Worm (Caenorhabditis elegans) whole organism, early embryonic: Measurements from ENCODE around the gene F47D12.6.

Source experiments
- B0310.2 ChIP-seq: sonication (generic microtip); optimal IDR thresholded peaks from 2 replicates; lab custom pipeline; 2016; ENCODE audit warnings: mild to moderate bottlenecking, missing genetic modification characterization, missing compliant biosample characterization
- F13C5.2 ChIP-seq: sonication (generic microtip); optimal IDR thresholded peaks from 2 replicates; lab custom pipeline; 2017; ENCODE audit warnings: mild to moderate bottlenecking, missing genetic modification characterization, inconsistent platforms, missing compliant biosample characterization
- aly-1 ChIP-seq: sonication (generic microtip); optimal IDR thresholded peaks from 2 replicates; lab custom pipeline; 2016; ENCODE audit warnings: missing genetic modification characterization, missing compliant biosample characterization
- ama-1 ChIP-seq: fragments of 150-350 bp; optimal IDR thresholded peaks from 2 replicates; lab custom pipeline; 2014
- ceh-13 ChIP-seq: fragments of 200-800 bp; sonication (Bioruptor generic); optimal IDR thresholded peaks from 2 replicates; lab custom pipeline; 2018; ENCODE audit warnings: mild to moderate bottlenecking, missing genetic modification characterization, missing compliant biosample characterization
- ceh-36 ChIP-seq: sonication (generic microtip); optimal IDR thresholded peaks from 2 replicates; lab custom pipeline; 2016; ENCODE audit warnings: missing genetic modification characterization, inconsistent platforms, missing compliant biosample characterization
- ets-7 ChIP-seq: sonication (generic microtip); optimal IDR thresholded peaks from 2 replicates; lab custom pipeline; 2016; ENCODE audit warnings: missing genotype, missing genetic modification characterization, missing compliant biosample characterization
- flt-1 ChIP-seq: fragments of 200-800 bp; sonication (Bioruptor generic); IDR thresholded peaks from 2 replicates; pipeline ENCODE4 v1.3.6; 2022; ENCODE audit warnings: missing genetic modification characterization, missing compliant biosample characterization
- hmbx-1 ChIP-seq: sonication (generic microtip); optimal IDR thresholded peaks from 2 replicates; lab custom pipeline; 2016; ENCODE audit warnings: mild to moderate bottlenecking, missing genetic modification characterization, missing compliant biosample characterization
- hmg-4 ChIP-seq: fragments of 200-800 bp; sonication (Bioruptor generic); optimal IDR thresholded peaks from 2 replicates; lab custom pipeline; 2018; ENCODE audit warnings: mild to moderate bottlenecking, missing genetic modification characterization, missing compliant biosample characterization
- hnd-1 ChIP-seq: sonication (generic microtip); optimal IDR thresholded peaks from 2 replicates; lab custom pipeline; 2016; ENCODE audit warnings: missing genetic modification characterization, missing compliant biosample characterization
- pes-1 ChIP-seq: fragments of 200-800 bp; sonication (Bioruptor generic); IDR thresholded peaks from 2 replicates; pipeline ENCODE4 v1.3.6; 2022; ENCODE audit warnings: missing genetic modification reagents, missing genetic modification characterization, missing compliant biosample characterization
- scrt-1 ChIP-seq: fragments of 200-800 bp; sonication (Bioruptor generic); IDR thresholded peaks from 2 replicates; pipeline ENCODE4 v1.3.6; 2022; ENCODE audit warnings: missing genetic modification characterization, missing compliant biosample characterization
- sea-1 ChIP-seq: fragments of 200-800 bp; sonication (Bioruptor generic); conservative IDR thresholded peaks from 2 replicates; pipeline ENCODE4 v1.3.6; 2022; ENCODE audit warnings: missing genetic modification characterization, missing compliant biosample characterization
- tbx-11 ChIP-seq: fragments of 200-800 bp; sonication (Bioruptor generic); IDR thresholded peaks from 2 replicates; pipeline ENCODE4 v1.3.6; 2022; ENCODE audit warnings: missing genetic modification characterization, missing compliant biosample characterization
- tbx-37 ChIP-seq: fragments of 200-800 bp; sonication (Bioruptor generic); conservative IDR thresholded peaks from 2 replicates; pipeline ENCODE4 v1.3.6; 2022; ENCODE audit warnings: missing genetic modification reagents, missing genetic modification characterization, missing compliant biosample characterization
- tra-4 ChIP-seq: sonication (generic microtip); optimal IDR thresholded peaks from 2 replicates; lab custom pipeline; 2017; ENCODE audit warnings: missing genetic modification characterization, missing compliant biosample characterization

The F47D12.6 gene

ce11 chrIII:6287195-6287594, at the start of gene F47D12.6:
TSS of gene F47D12.6 (minus strand) at chrIII:6287295.
- TF ChIP-seq hmg-4 (no peak), tbx-11 (GFP tag; lab: Robert Waterston, UW) (no peak), pes-1 (no peak), tra-4 (no peak), B0310.2 (tag; lab: Kevin White, UChicago) (no peak), aly-1 (no peak), ets-7 (tag; lab: Kevin White, UChicago) (no peak), hnd-1 (no peak), hmbx-1 (no peak), flt-1 (GFP tag; lab: Robert Waterston, UW) (no peak), ama-1 (lab: Kevin White, UChicago) (no peak), scrt-1 (GFP tag; lab: Robert Waterston, UW) (no peak), sea-1 (no peak), ceh-36 (tag; lab: Kevin White, UChicago) (no peak), tbx-37 (GFP tag; lab: Robert Waterston, UW) (no peak), F13C5.2 (no peak), ceh-13 (GFP tag; lab: Kevin White, UChicago) (no peak)

ce11 chrIII:6334364-6334763, 47.3 kb upstream of the F47D12.6 start:
- no peak for TF ChIP-seq ets-7 (tag; lab: Kevin White, UChicago)
- TF ChIP-seq hmg-4 = no peak
- no peak for TF ChIP-seq scrt-1 (GFP tag; lab: Robert Waterston, UW)
- no peak for TF ChIP-seq ama-1 (lab: Kevin White, UChicago)
- no peak for TF ChIP-seq ceh-36 (tag; lab: Kevin White, UChicago)
- no peak for TF ChIP-seq flt-1 (GFP tag; lab: Robert Waterston, UW)
- TF ChIP-seq F13C5.2 = no peak
- TF ChIP-seq tbx-37 (GFP tag; lab: Robert Waterston, UW) = no peak

DNA sequence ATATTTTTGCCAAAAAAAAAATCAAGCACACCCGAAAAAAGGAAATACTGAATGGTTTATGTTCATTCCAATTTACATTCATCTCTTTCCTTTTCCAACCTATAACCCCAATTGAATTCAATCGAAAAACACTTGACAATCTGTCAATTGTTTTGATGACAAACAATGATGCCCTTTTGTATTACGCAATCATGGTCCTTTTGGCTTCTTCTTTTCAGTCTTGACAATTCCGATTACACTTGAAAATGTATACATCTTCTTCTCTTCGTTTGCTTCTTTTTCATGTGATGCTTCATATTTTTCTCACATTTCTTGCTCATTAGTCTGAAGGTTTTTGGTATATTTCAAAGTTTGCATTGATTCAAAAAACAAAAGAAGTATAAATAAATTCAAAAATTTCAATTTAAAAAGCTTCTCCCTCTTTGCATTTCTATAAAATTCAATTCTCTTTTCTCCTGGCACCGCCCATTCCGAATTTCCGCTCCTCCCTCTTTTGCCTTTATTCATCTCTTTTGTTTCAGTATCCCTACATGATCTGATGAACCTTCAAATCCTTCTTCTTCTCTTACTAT, 44.2 kb upstream of the F47D12.6 start, which contains the start of gene C56G2.4:
C56G2.4 (plus strand) TSS at position 522 of the 572 bp plus-strand sequence.
- TF ChIP-seq ama-1 (lab: Kevin White, UChicago) (no peak), flt-1 (GFP tag; lab: Robert Waterston, UW) (no peak), scrt-1 (GFP tag; lab: Robert Waterston, UW) (no peak), hmbx-1 (no peak), tbx-11 (GFP tag; lab: Robert Waterston, UW) (no peak), ets-7 (tag; lab: Kevin White, UChicago) (no peak), sea-1 (no peak), hnd-1 (no peak)

ce11 chrIII:6324139-6324538, 37.0 kb upstream of the F47D12.6 start, which contains the start of gene C56G2.5:
TSS of gene C56G2.5 (minus strand) at chrIII:6324239.
- TF ChIP-seq flt-1 (GFP tag; lab: Robert Waterston, UW) (no peak), pes-1 (no peak), tra-4 (no peak), tbx-11 (GFP tag; lab: Robert Waterston, UW) (no peak), ceh-36 (tag; lab: Kevin White, UChicago) (no peak)

ce11 chrIII:6317345-6317744, 30.2 kb upstream of the F47D12.6 start:
- TF ChIP-seq F13C5.2 = no peak
- no peak for TF ChIP-seq ceh-13 (GFP tag; lab: Kevin White, UChicago)
- TF ChIP-seq tbx-11 (GFP tag; lab: Robert Waterston, UW) = no peak
- TF ChIP-seq hmg-4 = no peak
- TF ChIP-seq ceh-36 (tag; lab: Kevin White, UChicago) = no peak
- TF ChIP-seq scrt-1 (GFP tag; lab: Robert Waterston, UW) = no peak
- TF ChIP-seq flt-1 (GFP tag; lab: Robert Waterston, UW) = no peak
- no peak for TF ChIP-seq ets-7 (tag; lab: Kevin White, UChicago)
- no peak for TF ChIP-seq aly-1
- no peak for TF ChIP-seq ama-1 (lab: Kevin White, UChicago)
- no peak for TF ChIP-seq hmbx-1
- no peak for TF ChIP-seq B0310.2 (tag; lab: Kevin White, UChicago)
- TF ChIP-seq sea-1 = no peak
- no peak for TF ChIP-seq pes-1
- no peak for TF ChIP-seq hnd-1
- no peak for TF ChIP-seq tbx-37 (GFP tag; lab: Robert Waterston, UW)
- TF ChIP-seq tra-4 = no peak

DNA sequence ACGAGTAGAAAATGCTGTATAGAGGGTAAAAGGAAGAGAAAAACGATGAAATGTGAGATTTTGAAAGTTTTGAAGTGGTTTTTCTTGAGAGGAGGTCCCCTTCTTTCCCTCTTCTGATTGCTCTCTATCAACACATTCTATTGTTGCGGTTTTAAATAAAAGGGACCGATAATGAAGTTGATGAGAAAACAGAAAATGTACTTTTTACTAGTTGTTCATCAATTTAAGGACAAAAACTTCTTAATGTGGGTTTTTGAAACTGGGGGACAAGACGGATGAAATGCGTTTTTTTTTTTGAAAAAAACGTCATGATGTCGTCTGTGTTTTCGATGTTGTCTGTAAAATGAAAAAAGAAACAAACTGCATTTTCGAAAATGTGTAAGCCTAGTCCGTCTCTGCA, 29.7 kb upstream of the F47D12.6 start:
- TF ChIP-seq pes-1 = no peak
- no peak for TF ChIP-seq tbx-37 (GFP tag; lab: Robert Waterston, UW)
- TF ChIP-seq hmbx-1 = no peak
- TF ChIP-seq tbx-11 (GFP tag; lab: Robert Waterston, UW) = no peak
- no peak for TF ChIP-seq scrt-1 (GFP tag; lab: Robert Waterston, UW)
- no peak for TF ChIP-seq hmg-4
- no peak for TF ChIP-seq ama-1 (lab: Kevin White, UChicago)
- TF ChIP-seq ceh-13 (GFP tag; lab: Kevin White, UChicago) = no peak
- no peak for TF ChIP-seq ets-7 (tag; lab: Kevin White, UChicago)
- no peak for TF ChIP-seq aly-1
- no peak for TF ChIP-seq F13C5.2

ce11 chrIII:6315515-6315914, 28.4 kb upstream of the F47D12.6 start:
- no peak for TF ChIP-seq F13C5.2
- no peak for TF ChIP-seq pes-1
- TF ChIP-seq ceh-36 (tag; lab: Kevin White, UChicago) = no peak
- TF ChIP-seq sea-1 = no peak
- no peak for TF ChIP-seq aly-1
- TF ChIP-seq flt-1 (GFP tag; lab: Robert Waterston, UW) = no peak
- no peak for TF ChIP-seq ets-7 (tag; lab: Kevin White, UChicago)
- no peak for TF ChIP-seq ama-1 (lab: Kevin White, UChicago)
- no peak for TF ChIP-seq B0310.2 (tag; lab: Kevin White, UChicago)

- TF ChIP-seq tbx-11 (GFP tag; lab: Robert Waterston, UW) = no peak
- TF ChIP-seq ama-1 (lab: Kevin White, UChicago) = no peak
- TF ChIP-seq ceh-36 (tag; lab: Kevin White, UChicago) = no peak
- TF ChIP-seq ets-7 (tag; lab: Kevin White, UChicago) = no peak
Observed at ce11 chrIII:6312244-6312643, 25.1 kb upstream of the F47D12.6 start.
